Fruit fly (Drosophila melanogaster) Kc167 (cell line): Measurements from ENCODE around the gene gish.

ENCODE experiments used
- insv ChIP-seq: fragments of >200 bp; optimal IDR thresholded peaks from 3 replicates; lab custom pipeline; 2018; ENCODE audit warnings: missing external identifiers
- ttk ChIP-seq: sonication (Bioruptor generic); optimal IDR thresholded peaks from 2 replicates; lab custom pipeline; 2017; ENCODE audit warnings: missing external identifiers

- TF ChIP-seq ttk (lab: Kevin White, UChicago) (no peak), insv (no peak)
Observed at dm6 chr3R:16339475-16339874, 67.2 kb downstream of the gish start, which contains the start of gene Sulf1.
